Fruit fly (Drosophila melanogaster) whole organism, wandering third instar larva: Measurements from ENCODE around the gene CG11977.
A peak's percentile ranks its signal among the peaks of the same experiment; 100 is the strongest.

Source experiments
- HLH106 ChIP-seq: fragments of 200-800 bp; optimal IDR thresholded peaks from 3 replicates; lab custom pipeline; 2019; ENCODE audit warnings: missing biosample characterization, mild to moderate bottlenecking, missing genetic modification characterization, moderate library complexity
- Hr78 ChIP-seq: fragments of >200 bp; optimal IDR thresholded peaks from 2 replicates; lab custom pipeline; 2017; ENCODE audit warnings: missing biosample characterization, missing genetic modification characterization
- Mio ChIP-seq: sonication (Bioruptor generic); optimal IDR thresholded peaks from 2 replicates; lab custom pipeline; 2016; ENCODE audit warnings: missing biosample characterization, missing genetic modification characterization
- Myc ChIP-seq: fragments of >200 bp; optimal IDR thresholded peaks from 2 replicates; lab custom pipeline; 2017
- dmrt93B ChIP-seq: fragments of 200-800 bp; sonication (Bioruptor generic); optimal IDR thresholded peaks from 2 replicates; lab custom pipeline; 2018; ENCODE audit warnings: missing biosample characterization, mild to moderate bottlenecking, missing genetic modification characterization
- h ChIP-seq: fragments of 200-800 bp; sonication (Bioruptor generic); optimal IDR thresholded peaks from 3 replicates; lab custom pipeline; 2016; ENCODE audit warnings: missing biosample characterization, mild to moderate bottlenecking, missing genetic modification characterization
- usp ChIP-seq: fragments of >200 bp; optimal IDR thresholded peaks from 2 replicates; lab custom pipeline; 2017; ENCODE audit warnings: missing biosample characterization, missing genetic modification characterization

DNA sequence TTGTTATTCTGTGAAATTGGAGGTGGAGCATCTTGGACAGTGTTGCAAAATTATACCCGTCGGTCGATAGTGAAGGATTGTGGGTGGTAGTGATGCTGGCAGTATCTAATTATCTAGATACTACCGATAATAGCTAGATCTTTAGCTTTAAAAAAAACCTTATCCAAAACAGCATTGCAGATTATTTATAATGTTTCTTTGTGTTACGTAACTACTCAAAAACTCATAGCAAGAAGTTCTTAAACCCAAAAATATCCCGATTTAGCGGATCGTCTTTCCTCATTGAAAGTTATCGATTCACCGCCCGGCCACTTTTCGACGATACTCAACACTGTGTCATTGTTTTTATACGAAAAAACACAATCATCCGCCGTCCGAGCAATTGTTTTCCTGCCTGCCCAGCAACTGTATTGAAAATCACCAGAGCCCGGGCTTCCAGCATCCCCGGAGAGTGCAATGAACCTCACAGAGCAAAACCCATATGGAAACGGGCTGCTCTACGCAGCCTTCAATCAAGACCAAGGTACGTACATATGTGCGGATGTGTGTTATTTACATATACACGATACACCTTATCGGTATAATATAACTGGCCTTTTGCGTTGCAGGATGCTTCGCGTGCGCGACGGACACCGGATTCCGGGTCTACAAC, 4.4 kb upstream of the CG11977 start, which contains the start of gene CG11975:
- TF ChIP-seq h: peak; percentile 89
- peak; percentile 98 for TF ChIP-seq Myc (lab: Kevin White, UChicago)
- no peak for TF ChIP-seq dmrt93B
- TF ChIP-seq Hr78 (GFP tag; lab: Kevin White, UChicago): no peak
- peak; percentile 75 for TF ChIP-seq HLH106 (tag; lab: Kevin White, UChicago)
- no peak for TF ChIP-seq Mio
- no peak for TF ChIP-seq usp
